Fruit fly (Drosophila melanogaster): Measurements from ENCODE around the gene Sfp78E.

Gene Sfp78E

DNA sequence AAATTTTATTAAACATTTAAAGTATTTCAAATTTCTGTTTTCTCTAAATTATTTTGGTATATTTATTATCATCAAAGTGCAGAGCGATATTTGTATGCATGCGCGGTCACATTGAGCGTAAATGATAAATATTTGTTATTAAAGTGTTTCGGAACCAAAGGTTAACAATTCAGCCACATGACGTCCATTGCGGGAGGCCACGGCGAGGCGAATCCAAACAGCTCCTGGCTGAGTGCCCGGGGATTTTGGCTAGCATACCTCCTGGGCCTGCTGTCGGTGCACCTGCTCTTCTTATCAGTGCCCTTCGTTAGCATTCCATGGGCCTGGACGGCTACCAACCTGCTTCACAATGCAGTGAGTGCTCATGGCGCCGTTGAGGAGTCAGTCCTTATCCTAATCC lies 48.6 kb downstream of the Sfp78E start, which contains the start of gene ORMDL:
ORMDL (plus strand) TSS at position 98 of the 400 bp plus-strand sequence.
- TF ChIP-seq noc (tag; optimal IDR thresholded peaks at IDR 0.05): no peak

DNA sequence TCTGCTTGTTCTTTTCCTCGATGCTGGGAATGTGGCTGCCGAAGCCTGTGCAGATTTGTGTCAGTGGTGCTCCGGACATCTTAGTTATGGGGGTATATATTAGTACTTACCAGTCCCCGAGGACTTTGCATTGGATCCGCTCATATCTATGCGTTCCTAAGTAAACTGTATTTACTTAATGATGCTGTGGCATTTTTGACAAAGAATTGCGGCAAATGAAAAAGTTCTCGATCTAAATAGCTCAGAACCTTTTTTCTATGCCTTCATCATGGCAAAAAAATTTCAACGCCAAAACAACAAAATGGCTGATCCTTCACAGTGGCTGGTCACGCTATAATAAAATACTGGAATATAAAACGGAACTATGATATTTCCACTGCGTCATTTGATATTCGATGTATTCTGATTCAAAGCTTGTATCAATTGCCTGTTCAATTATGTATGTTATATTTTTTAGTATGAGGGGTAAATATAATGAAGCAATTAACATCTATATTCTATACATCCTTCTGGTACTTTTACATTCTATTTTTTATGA lies 49.6 kb downstream of the Sfp78E start, which contains the start of gene MED1:
MED1 (minus strand) TSS at position 295 of the 538 bp plus-strand sequence.
- TF ChIP-seq noc (tag; optimal IDR thresholded peaks at IDR 0.05): no peak

Data from whole organism, larva.